Fruit fly (Drosophila melanogaster): ENCODE data around the gene Fuca.

dm6 chr3L:11523286-11523685 is 773 bp upstream of the Fuca start:
- no peak for TF ChIP-seq CG5204 (GFP tag; optimal IDR thresholded peaks at IDR 0.05)
- no peak for TF ChIP-seq cic (GFP tag; optimal IDR thresholded peaks at IDR 0.05)
- no peak for TF ChIP-seq CG14711 (tag; optimal IDR thresholded peaks at IDR 0.05)
- no peak for TF ChIP-seq ovo (GFP tag; optimal IDR thresholded peaks at IDR 0.05)
- no peak for TF ChIP-seq CG12768 (GFP tag; optimal IDR thresholded peaks at IDR 0.05)
- no peak for TF ChIP-seq Mnt (GFP tag; optimal IDR thresholded peaks at IDR 0.05)
- TF ChIP-seq CG7045 (GFP tag; optimal IDR thresholded peaks at IDR 0.05): no peak
- no peak for TF ChIP-seq CG11617 (GFP tag; optimal IDR thresholded peaks at IDR 0.05)
- TF ChIP-seq Crg-1 (GFP tag; optimal IDR thresholded peaks at IDR 0.05): peak; percentile 8
- no peak for TF ChIP-seq cnc (optimal IDR thresholded peaks at IDR 0.05)
